Worm (Caenorhabditis elegans): ENCODE data around the gene vmo-1.

Gene vmo-1

DNA sequence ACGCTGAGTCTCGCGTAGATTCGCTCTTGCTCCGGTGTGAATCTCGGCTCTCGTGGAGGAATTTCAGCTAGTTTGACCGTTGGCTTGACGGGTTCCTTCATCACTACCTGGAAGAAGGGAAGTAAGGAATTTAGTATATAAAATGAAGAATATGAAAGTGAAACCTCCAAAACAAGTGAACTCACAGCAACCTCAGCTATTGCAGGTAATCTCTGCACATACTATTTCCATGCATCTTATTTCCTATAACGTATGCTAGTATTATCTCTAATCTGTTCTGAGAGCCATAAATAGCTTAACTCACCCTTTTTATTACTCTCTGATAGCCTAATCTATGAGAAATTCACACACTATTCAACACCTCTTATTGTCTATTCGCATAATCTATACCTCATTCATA lies 47.9 kb downstream of the vmo-1 start, which contains the start of gene Y38H6C.4:
TSS of gene Y38H6C.4 (minus strand) at position 101 of the 400 bp plus-strand sequence.
- TF ChIP-seq unc-55 (GFP tag; optimal IDR thresholded peaks at IDR 0.05) (no peak), lin-11 (tag; optimal IDR thresholded peaks at IDR 0.05) (no peak), lin-39 (tag; optimal IDR thresholded peaks at IDR 0.05) (no peak), elt-1 (tag; optimal IDR thresholded peaks at IDR 0.05) (no peak), unc-62 (GFP tag; optimal IDR thresholded peaks at IDR 0.05) (no peak), egl-27 (tag; optimal IDR thresholded peaks at IDR 0.05) (no peak), sma-9 (GFP tag; optimal IDR thresholded peaks at IDR 0.05) (no peak), sma-9 (tag; optimal IDR thresholded peaks at IDR 0.05) (no peak), R02D3.7 (tag; optimal IDR thresholded peaks at IDR 0.05) (no peak), ZK546.5 (tag; optimal IDR thresholded peaks at IDR 0.05) (no peak), gmeb-1 (tag; optimal IDR thresholded peaks at IDR 0.05) (no peak), mdl-1 (tag; optimal IDR thresholded peaks at IDR 0.05) (no peak)

All from whole organism, L2 larva.